Fruit fly (Drosophila melanogaster): Measurements from ENCODE around the gene CG8838.
A peak's percentile ranks its signal among the peaks of the same experiment; 100 is the strongest.

Gene CG8838

dm6 chr2L:3369083-3369653 is 11.7 kb downstream of the CG8838 start (continued):
- TF ChIP-seq Adf1 (GFP tag; IDR thresholded peaks at IDR 0.05) (0 out of 2 replicates have a peak, but pooled peaks have one; percentile 25), tup (GFP tag; optimal IDR thresholded peaks at IDR 0.05) (no peak), gsb-n (tag; optimal IDR thresholded peaks at IDR 0.05) (no peak), dm (GFP tag; optimal IDR thresholded peaks at IDR 0.05) (no peak), bcd (GFP tag; optimal IDR thresholded peaks at IDR 0.05) (no peak), CG4328 (GFP tag; optimal IDR thresholded peaks at IDR 0.05) (no peak), esg (GFP tag; conservative IDR thresholded peaks at IDR 0.05) (no peak), Awh (GFP tag; IDR thresholded peaks at IDR 0.05) (no peak), zen2 (GFP tag; IDR thresholded peaks at IDR 0.05; ENCODE audit: partially characterized antibody) (no peak), nerfin-2 (GFP tag; IDR thresholded peaks at IDR 0.05; ENCODE audit: partially characterized antibody) (no peak), Hsf (GFP tag; optimal IDR thresholded peaks at IDR 0.05) (no peak), CG32532 (GFP tag; IDR thresholded peaks at IDR 0.05) (peak; percentile 11; the same call in 1 of the 2 replicates), chif (GFP tag; optimal IDR thresholded peaks at IDR 0.05) (no peak), Doc3 (GFP tag; IDR thresholded peaks at IDR 0.05; ENCODE audit: partially characterized antibody) (no peak), zen (tag; optimal IDR thresholded peaks at IDR 0.05) (no peak), CG10543 (GFP tag; optimal IDR thresholded peaks at IDR 0.05) (peak; percentile 68), HLH4C (GFP tag; IDR thresholded peaks at IDR 0.05; ENCODE audit: partially characterized antibody) (no peak), CG12155 (GFP tag; optimal IDR thresholded peaks at IDR 0.05) (no peak), Hand (GFP tag; optimal IDR thresholded peaks at IDR 0.05) (no peak), CG3726 (GFP tag; IDR thresholded peaks at IDR 0.05) (no peak), BtbVII (GFP tag; optimal IDR thresholded peaks at IDR 0.05) (peak; percentile 49), Oli (tag; optimal IDR thresholded peaks at IDR 0.05) (no peak), CG2202 (tag; optimal IDR thresholded peaks at IDR 0.05) (no peak), bowl (GFP tag; IDR thresholded peaks at IDR 0.05) (no peak), CG4707 (GFP tag; optimal IDR thresholded peaks at IDR 0.05) (no peak), CG3407 (GFP tag; optimal IDR thresholded peaks at IDR 0.05) (no peak), mam (GFP tag; optimal IDR thresholded peaks at IDR 0.05) (no peak), CG2875 (GFP tag; optimal IDR thresholded peaks at IDR 0.05) (no peak), Tbp (GFP tag; optimal IDR thresholded peaks at IDR 0.05) (no peak), CG10431 (GFP tag; optimal IDR thresholded peaks at IDR 0.05) (no peak), CG18599 (GFP tag; optimal IDR thresholded peaks at IDR 0.05) (peak; percentile 60), kah (GFP tag; optimal IDR thresholded peaks at IDR 0.05) (no peak), CG14050 (GFP tag; IDR thresholded peaks at IDR 0.05) (no peak), CG14965 (GFP tag; optimal IDR thresholded peaks at IDR 0.05; ENCODE audit: borderline replicate concordance) (no peak), Usf (GFP tag; optimal IDR thresholded peaks at IDR 0.05) (no peak), Fer2 (tag; optimal IDR thresholded peaks at IDR 0.05) (no peak), tio (GFP tag; optimal IDR thresholded peaks at IDR 0.05) (no peak), aop (GFP tag; IDR thresholded peaks at IDR 0.05) (no peak), CG12104 (GFP tag; optimal IDR thresholded peaks at IDR 0.05) (no peak), sqz (GFP tag; optimal IDR thresholded peaks at IDR 0.05) (no peak), emc (GFP tag; optimal IDR thresholded peaks at IDR 0.05) (no peak), CG14667 (GFP tag; IDR thresholded peaks at IDR 0.05) (no peak), repo (GFP tag; optimal IDR thresholded peaks at IDR 0.05) (no peak), Lim3 (GFP tag; IDR thresholded peaks at IDR 0.05) (no peak), Ssrp (tag; optimal IDR thresholded peaks at IDR 0.05) (no peak), HmgZ (tag; optimal IDR thresholded peaks at IDR 0.05) (peak; percentile 40), CG13123 (GFP tag; optimal IDR thresholded peaks at IDR 0.05) (no peak), HmgD (GFP tag; optimal IDR thresholded peaks at IDR 0.05) (no peak), Blimp-1 (GFP tag; optimal IDR thresholded peaks at IDR 0.05) (no peak), sug (tag; optimal IDR thresholded peaks at IDR 0.05) (peak; percentile 85)

Data from whole organism, embryonic.